Fruit fly (Drosophila melanogaster) whole organism, wandering third instar larva: Measurements from ENCODE around the gene CG12517.

Experiments
- Abd-B ChIP-seq: fragments of >200 bp; optimal IDR thresholded peaks from 2 replicates; lab custom pipeline; 2017; ENCODE audit warnings: missing biosample characterization, missing genetic modification characterization
- CG9705 ChIP-seq: fragments of 200-800 bp; sonication (Bioruptor generic); optimal IDR thresholded peaks from 2 replicates; lab custom pipeline; 2018; ENCODE audit warnings: missing biosample characterization, mild to moderate bottlenecking, missing genetic modification characterization
- OdsH ChIP-seq: fragments of 200-800 bp; sonication (Bioruptor generic); optimal IDR thresholded peaks from 2 replicates; lab custom pipeline; 2016; ENCODE audit warnings: missing biosample characterization, mild to moderate bottlenecking, missing genetic modification characterization
- h ChIP-seq: fragments of 200-800 bp; sonication (Bioruptor generic); optimal IDR thresholded peaks from 3 replicates; lab custom pipeline; 2016; ENCODE audit warnings: missing biosample characterization, mild to moderate bottlenecking, missing genetic modification characterization
- jim ChIP-seq: fragments of 175-275, 200-325 bp; sonication (Bioruptor generic); optimal IDR thresholded peaks from 2 replicates; lab custom pipeline; 2016; ENCODE audit warnings: missing biosample characterization, mild to moderate bottlenecking, missing genetic modification characterization
- lola ChIP-seq: fragments of >200 bp; optimal IDR thresholded peaks from 2 replicates; lab custom pipeline; 2017; ENCODE audit warnings: missing biosample characterization, missing genetic modification characterization
- pan ChIP-seq: fragments of >200 bp; optimal IDR thresholded peaks from 2 replicates; lab custom pipeline; 2017
- sage ChIP-seq: fragments of 200-800 bp; sonication (Bioruptor generic); optimal IDR thresholded peaks from 2 replicates; lab custom pipeline; 2016; ENCODE audit warnings: missing biosample characterization, mild to moderate bottlenecking, missing genetic modification characterization

dm6 chr2L:10856328-10856942, 13.5 kb upstream of the CG12517 start, which contains the start of gene Dnz1:
- TF ChIP-seq CG9705 (GFP tag; lab: Kevin White, UChicago) (no peak), OdsH (GFP tag; lab: Kevin White, UChicago) (peak; percentile 16), lola (no peak), Abd-B (GFP tag; lab: Kevin White, UChicago) (no peak), pan (lab: Kevin White, UChicago) (no peak), jim (no peak), h (GFP tag; lab: Kevin White, UChicago) (peak; percentile 11), sage (no peak)
